Worm (Caenorhabditis elegans): Measurements from ENCODE around the gene F35E8.1.

Gene F35E8.1

ce11 chrV:15884698-15885097 lies 20.7 kb downstream of the F35E8.1 start, which contains the start of gene oac-42:
oac-42 (minus strand) TSS chrV:15884798.
- TF ChIP-seq fos-1 (tag; optimal IDR thresholded peaks at IDR 0.05) (no peak), elt-3 (tag; optimal IDR thresholded peaks at IDR 0.05) (no peak), skn-1 (tag; optimal IDR thresholded peaks at IDR 0.05) (no peak), mml-1 (tag; optimal IDR thresholded peaks at IDR 0.05) (no peak), elt-2 (tag; optimal IDR thresholded peaks at IDR 0.05) (no peak), fkh-10 (GFP tag; optimal IDR thresholded peaks at IDR 0.05) (no peak)

DNA sequence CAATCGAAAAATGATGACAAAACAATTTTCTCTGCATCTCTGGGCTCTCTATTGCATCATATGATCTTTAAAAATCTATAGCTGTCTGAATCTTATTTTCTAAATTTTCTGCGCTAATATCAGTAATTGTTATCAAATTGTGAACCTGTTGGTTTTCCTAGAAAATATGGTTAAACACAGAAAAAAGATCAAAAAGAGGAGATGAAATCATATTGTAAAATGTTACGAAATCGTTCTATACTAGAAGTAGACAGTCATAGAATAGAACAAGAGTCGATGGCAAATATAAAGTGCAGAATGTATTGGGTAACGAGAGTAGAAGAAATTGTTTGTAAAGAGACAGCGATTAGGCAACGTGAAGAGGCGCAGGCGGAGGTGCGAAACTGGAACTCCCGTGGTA lies 24.7 kb downstream of the F35E8.1 start:
- TF ChIP-seq nhr-67 (tag; optimal IDR thresholded peaks at IDR 0.05) (no peak), nhr-23 (tag; optimal IDR thresholded peaks at IDR 0.05) (no peak), R02D3.7 (tag; optimal IDR thresholded peaks at IDR 0.05) (no peak), unc-62 (GFP tag; optimal IDR thresholded peaks at IDR 0.05) (no peak), lin-15B (tag; optimal IDR thresholded peaks at IDR 0.05) (peak; percentile 15), nfya-1 (tag; optimal IDR thresholded peaks at IDR 0.05; ENCODE audit: insufficient read depth) (peak; percentile 18), ceh-16 (tag; optimal IDR thresholded peaks at IDR 0.05) (no peak), pha-4 (tag; optimal IDR thresholded peaks at IDR 0.05) (peak; percentile 84), fos-1 (tag; optimal IDR thresholded peaks at IDR 0.05) (no peak), ceh-28 (tag; optimal IDR thresholded peaks at IDR 0.05) (peak; percentile 68), egl-27 (tag; optimal IDR thresholded peaks at IDR 0.05) (peak; percentile 63), nhr-12 (tag; optimal IDR thresholded peaks at IDR 0.05) (no peak), ceh-82 (tag; optimal IDR thresholded peaks at IDR 0.05) (no peak), jun-1 (tag; optimal IDR thresholded peaks at IDR 0.05) (peak; percentile 69), fkh-10 (GFP tag; optimal IDR thresholded peaks at IDR 0.05) (no peak), nhr-11 (tag; optimal IDR thresholded peaks at IDR 0.05) (no peak), ztf-11 (tag; optimal IDR thresholded peaks at IDR 0.05) (no peak), eor-1 (tag; optimal IDR thresholded peaks at IDR 0.05) (no peak), aly-2 (tag; optimal IDR thresholded peaks at IDR 0.05) (no peak), ztf-4 (tag; optimal IDR thresholded peaks at IDR 0.05) (no peak), fkh-2 (tag; optimal IDR thresholded peaks at IDR 0.05) (no peak), daf-12 (tag; optimal IDR thresholded peaks at IDR 0.05) (no peak), ZK546.5 (tag; optimal IDR thresholded peaks at IDR 0.05) (no peak), tbx-2 (tag; optimal IDR thresholded peaks at IDR 0.05) (no peak), elt-1 (tag; optimal IDR thresholded peaks at IDR 0.05) (no peak), nhr-43 (tag; optimal IDR thresholded peaks at IDR 0.05; ENCODE audit: poor library complexity, severe bottlenecking) (no peak), hmg-11 (tag; optimal IDR thresholded peaks at IDR 0.05) (peak; percentile 34), nhr-25 (tag; optimal IDR thresholded peaks at IDR 0.05) (peak; percentile 36), elt-2 (tag; optimal IDR thresholded peaks at IDR 0.05) (peak; percentile 76), nhr-28 (tag; optimal IDR thresholded peaks at IDR 0.05) (no peak), nhr-77 (tag; optimal IDR thresholded peaks at IDR 0.05) (no peak), pqm-1 (tag; optimal IDR thresholded peaks at IDR 0.05) (peak; percentile 62), mdl-1 (tag; optimal IDR thresholded peaks at IDR 0.05) (no peak), nhr-237 (tag; optimal IDR thresholded peaks at IDR 0.05) (no peak), mml-1 (tag; optimal IDR thresholded peaks at IDR 0.05) (no peak), skn-1 (tag; optimal IDR thresholded peaks at IDR 0.05) (peak; percentile 97), elt-3 (tag; optimal IDR thresholded peaks at IDR 0.05) (peak in 1 of 3 experiments; percentile 8), unc-39 (tag; optimal IDR thresholded peaks at IDR 0.05) (no peak)

DNA sequence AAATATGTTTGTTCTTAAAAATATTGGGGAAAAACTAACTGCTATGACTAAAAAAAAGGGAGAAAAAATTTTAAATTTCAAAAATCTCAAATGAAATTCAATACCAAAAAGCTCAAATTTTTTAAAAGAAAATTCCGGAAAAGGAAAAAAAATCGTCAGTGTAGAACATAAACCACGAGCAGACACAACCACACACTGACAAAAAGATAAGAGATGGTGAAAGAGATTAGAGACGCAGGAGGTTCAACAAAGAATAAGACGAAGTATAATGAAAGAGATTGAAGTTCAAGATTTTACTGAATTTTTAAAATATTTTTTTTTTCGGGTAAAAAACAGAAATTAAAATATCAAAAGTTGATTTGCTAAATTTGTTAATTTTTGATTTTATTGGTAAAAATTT lies 25.4 kb downstream of the F35E8.1 start:
- TF ChIP-seq fkh-10 (GFP tag; optimal IDR thresholded peaks at IDR 0.05) (no peak), pqm-1 (tag; optimal IDR thresholded peaks at IDR 0.05) (peak; percentile 66), nhr-11 (tag; optimal IDR thresholded peaks at IDR 0.05) (no peak), nhr-43 (tag; optimal IDR thresholded peaks at IDR 0.05; ENCODE audit: poor library complexity, severe bottlenecking) (no peak), elt-2 (tag; optimal IDR thresholded peaks at IDR 0.05) (peak; percentile 52), eor-1 (tag; optimal IDR thresholded peaks at IDR 0.05) (no peak), pha-4 (tag; optimal IDR thresholded peaks at IDR 0.05) (peak; percentile 26)

DNA sequence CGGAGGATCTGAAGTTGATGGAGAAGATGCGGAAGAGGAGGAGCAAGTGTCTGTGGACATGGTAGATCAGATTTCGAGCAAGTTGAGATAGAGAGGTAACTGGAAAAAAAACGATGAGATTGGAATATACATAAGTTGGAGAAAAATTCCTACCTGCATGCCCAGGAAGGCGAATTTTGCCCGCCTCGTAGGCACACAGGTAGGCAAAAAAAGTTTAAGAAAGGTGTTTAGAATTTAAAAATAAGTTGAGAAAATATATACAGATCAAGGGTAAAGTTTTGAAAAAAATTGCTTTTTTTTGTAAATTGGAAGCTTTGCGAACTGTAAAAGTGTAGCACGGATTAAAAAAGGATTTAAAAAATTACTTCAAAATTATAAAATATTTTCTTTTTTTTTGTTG lies 25.9 kb downstream of the F35E8.1 start, which contains the start of gene nhr-84:
TSS of gene nhr-84 (minus strand) at position 101 of the 400 bp plus-strand sequence.
- no peak for TF ChIP-seq elt-1 (tag; optimal IDR thresholded peaks at IDR 0.05)
- TF ChIP-seq ceh-16 (tag; optimal IDR thresholded peaks at IDR 0.05) = no peak
- no peak for TF ChIP-seq nhr-76 (tag; optimal IDR thresholded peaks at IDR 0.05)
- no peak for TF ChIP-seq nhr-43 (tag; optimal IDR thresholded peaks at IDR 0.05; ENCODE audit: poor library complexity, severe bottlenecking)
- TF ChIP-seq lsy-12 (tag; optimal IDR thresholded peaks at IDR 0.05) = no peak
- TF ChIP-seq zag-1 (tag; optimal IDR thresholded peaks at IDR 0.05) = no peak
- TF ChIP-seq unc-39 (tag; optimal IDR thresholded peaks at IDR 0.05) = no peak
- no peak for TF ChIP-seq tbx-2 (tag; optimal IDR thresholded peaks at IDR 0.05)
- no peak for TF ChIP-seq mml-1 (tag; optimal IDR thresholded peaks at IDR 0.05)
- no peak for TF ChIP-seq egl-27 (tag; optimal IDR thresholded peaks at IDR 0.05)
- TF ChIP-seq jun-1 (tag; optimal IDR thresholded peaks at IDR 0.05) = no peak
- no peak for TF ChIP-seq egl-5 (tag; optimal IDR thresholded peaks at IDR 0.05)
- no peak for TF ChIP-seq fkh-2 (tag; optimal IDR thresholded peaks at IDR 0.05)

All from whole organism, L3 larva.